Worm (Caenorhabditis elegans): ENCODE data around the gene polq-1.
A peak's percentile ranks its signal among the peaks of the same experiment; 100 is the strongest.

- TF ChIP-seq ztf-29 (GFP tag; IDR thresholded peaks at IDR 0.05) (0 out of 2 replicates have a peak, but pooled peaks have one; percentile 42), klf-2 (GFP tag; conservative IDR thresholded peaks at IDR 0.05) (no peak; the same call in 1 of the 2 replicates), tab-1 (GFP tag; IDR thresholded peaks at IDR 0.05) (peak; percentile 80; the same call in 1 of the 2 replicates), T22C8.4 (GFP tag; IDR thresholded peaks at IDR 0.05) (no peak)
Observed at ce11 chrIII:5769726-5770235, 33.2 kb downstream of the polq-1 start, which contains the start of gene cutl-23.
